Worm (Caenorhabditis elegans) whole organism, L1 larva: ENCODE data around the gene R12B2.8.
A peak's percentile ranks its signal among the peaks of the same experiment; 100 is the strongest.

Experiments
- aly-2 ChIP-seq: fragments of 150-350 bp; optimal IDR thresholded peaks from 2 replicates; lab custom pipeline; 2014; ENCODE audit warnings: missing biosample characterization, missing genetic modification characterization
- ama-1 ChIP-seq: fragments of 150-350 bp; optimal IDR thresholded peaks from 2 replicates; lab custom pipeline; 2014
- blmp-1 ChIP-seq: fragments of 150-350 bp; optimal IDR thresholded peaks from 2 replicates; lab custom pipeline; 2014; ENCODE audit warnings: missing biosample characterization, missing genetic modification characterization
- ceh-63 ChIP-seq: fragments of 200-800 bp; sonication (Bioruptor generic); optimal IDR thresholded peaks from 2 replicates; lab custom pipeline; 2018; ENCODE audit warnings: mild to moderate bottlenecking, missing genetic modification characterization, missing compliant biosample characterization
- ceh-8 ChIP-seq: fragments of 200-800 bp; sonication (Bioruptor generic); optimal IDR thresholded peaks from 2 replicates; lab custom pipeline; 2018; ENCODE audit warnings: mild to moderate bottlenecking, missing genetic modification characterization, moderate library complexity, missing compliant biosample characterization
- ceh-90 ChIP-seq: sonication (generic microtip); optimal IDR thresholded peaks from 2 replicates; lab custom pipeline; 2016; ENCODE audit warnings: missing genetic modification characterization, missing compliant biosample characterization
- ces-1 ChIP-seq: fragments of 150-350 bp; optimal IDR thresholded peaks from 2 replicates; lab custom pipeline; 2014; ENCODE audit warnings: missing biosample characterization, missing genetic modification reagents, missing genetic modification characterization
- dpl-1 ChIP-seq, 3 experiments: fragments of 150-350 bp in 2 of 3; sonication (generic microtip) in 1 of 3; optimal IDR thresholded peaks; 2 replicates each; lab custom pipeline; 2014 to 2017; ENCODE audit warnings: missing biosample characterization in 3 of 3, missing genetic modification characterization in 3 of 3, missing genetic modification reagents in 3 of 3
- efl-1 ChIP-seq, 4 experiments: fragments of 150-350 bp; optimal IDR thresholded peaks in 3 of 4; peaks in 1 of 4; 1 replicate in 1 of 4; 2 replicates in 3 of 4; lab custom pipeline; 2014; ENCODE audit warnings: missing biosample characterization in 2 of 4, missing genetic modification characterization in 2 of 4, missing genetic modification reagents in 2 of 4
- egl-13 ChIP-seq: sonication (generic microtip); optimal IDR thresholded peaks from 2 replicates; lab custom pipeline; 2016; ENCODE audit warnings: missing genotype, missing genetic modification reagents, missing genetic modification characterization, missing compliant biosample characterization
- elt-2 ChIP-seq: sonication (generic microtip); optimal IDR thresholded peaks from 2 replicates; lab custom pipeline; 2016; ENCODE audit warnings: missing genetic modification characterization, mild to moderate bottlenecking, inconsistent platforms, missing compliant biosample characterization, missing genetic modification reagents
- elt-3 ChIP-seq, 6 experiments: fragments of 150-350 bp in 1 of 6; sonication (generic microtip); optimal IDR thresholded peaks; 2 replicates each; lab custom pipeline; 2017 to 2018; ENCODE audit warnings: missing biosample characterization in 6 of 6, missing genetic modification characterization in 6 of 6, inconsistent platforms in 1 of 6
- ets-5 ChIP-seq: fragments of 200-800 bp; sonication (Bioruptor generic); IDR thresholded peaks from 2 replicates; pipeline ENCODE4 v1.3.6; 2022; ENCODE audit warnings: missing genetic modification characterization, missing compliant biosample characterization
- grh-1 ChIP-seq: fragments of 200-800 bp; sonication (Bioruptor generic); IDR thresholded peaks from 2 replicates; pipeline ENCODE4 v1.3.6; 2022; ENCODE audit warnings: missing genetic modification reagents, missing genetic modification characterization, missing compliant biosample characterization
- hlh-17 ChIP-seq: fragments of 200-800 bp; sonication (Bioruptor generic); optimal IDR thresholded peaks from 2 replicates; lab custom pipeline; 2018; ENCODE audit warnings: missing genetic modification characterization, mild to moderate bottlenecking, missing compliant biosample characterization, moderate library complexity, borderline replicate concordance
- hlh-4 ChIP-seq: sonication (generic microtip); optimal IDR thresholded peaks from 2 replicates; lab custom pipeline; 2016; ENCODE audit warnings: mild to moderate bottlenecking, missing genetic modification characterization, missing compliant biosample characterization
- lin-13 ChIP-seq: fragments of 150-350 bp; optimal IDR thresholded peaks from 2 replicates; lab custom pipeline; 2014; ENCODE audit warnings: missing biosample characterization, missing genetic modification reagents, missing genetic modification characterization
- lin-14 ChIP-seq: fragments of 200-800 bp; sonication (Bioruptor generic); optimal IDR thresholded peaks from 2 replicates; lab custom pipeline; 2018; ENCODE audit warnings: mild to moderate bottlenecking, missing genetic modification characterization, moderate library complexity, missing compliant biosample characterization
- lin-35 ChIP-seq, 2 experiments: fragments of 150-350 bp; optimal IDR thresholded peaks; 2 replicates each; lab custom pipeline; 2014; ENCODE audit warnings: missing biosample characterization in 2 of 2, missing genetic modification characterization in 2 of 2, missing genetic modification reagents in 2 of 2
- lin-39 ChIP-seq: fragments of 150-350 bp; optimal IDR thresholded peaks from 2 replicates; lab custom pipeline; 2014; ENCODE audit warnings: missing biosample characterization, missing genetic modification reagents, missing genetic modification characterization
- lir-3 ChIP-seq: sonication (generic microtip); optimal IDR thresholded peaks from 2 replicates; lab custom pipeline; 2016; ENCODE audit warnings: mild to moderate bottlenecking, missing genetic modification characterization, moderate library complexity, missing compliant biosample characterization; ENCODE audit not compliant: poor library complexity
- mdl-1 ChIP-seq, 2 experiments: fragments of 150-350 bp; optimal IDR thresholded peaks; 2 replicates each; lab custom pipeline; 2014 to 2017; ENCODE audit warnings: missing biosample characterization in 2 of 2, missing genetic modification characterization in 2 of 2, inconsistent platforms in 1 of 2
- mep-1 ChIP-seq: fragments of 150-350 bp; optimal IDR thresholded peaks from 2 replicates; lab custom pipeline; 2014; ENCODE audit warnings: missing biosample characterization, missing genetic modification characterization
- nhr-19 ChIP-seq: fragments of 200-800 bp; sonication (Bioruptor generic); conservative IDR thresholded peaks from 2 replicates; pipeline ENCODE4 v1.3.6; 2022; ENCODE audit warnings: missing genetic modification characterization, missing compliant biosample characterization
- nhr-20 ChIP-seq: sonication (generic microtip); optimal IDR thresholded peaks from 2 replicates; lab custom pipeline; 2016; ENCODE audit warnings: mild to moderate bottlenecking, missing genetic modification characterization, missing compliant biosample characterization
- nhr-28 ChIP-seq: fragments of 150-350 bp; optimal IDR thresholded peaks from 2 replicates; lab custom pipeline; 2014; ENCODE audit warnings: missing biosample characterization, missing genetic modification characterization
- nhr-47 ChIP-seq: sonication (generic microtip); optimal IDR thresholded peaks from 2 replicates; lab custom pipeline; 2016; ENCODE audit warnings: mild to moderate bottlenecking, missing genetic modification characterization, moderate library complexity, missing compliant biosample characterization
- nhr-71 ChIP-seq: sonication (generic microtip); optimal IDR thresholded peaks from 2 replicates; lab custom pipeline; 2016; ENCODE audit warnings: mild to moderate bottlenecking, missing genetic modification characterization, moderate library complexity, missing compliant biosample characterization
- nhr-85 ChIP-seq: sonication (generic microtip); peaks from one replicate; lab custom pipeline; 2016; ENCODE audit warnings: missing genetic modification characterization, inconsistent platforms, missing compliant biosample characterization
- nhr-90 ChIP-seq: sonication (generic microtip); optimal IDR thresholded peaks from 2 replicates; lab custom pipeline; 2016; ENCODE audit warnings: mild to moderate bottlenecking, missing genetic modification characterization, missing compliant biosample characterization; ENCODE audit not compliant: poor library complexity
- pag-3 ChIP-seq: sonication (generic microtip); optimal IDR thresholded peaks from 2 replicates; lab custom pipeline; 2017; ENCODE audit warnings: missing genetic modification characterization, mild to moderate bottlenecking, missing compliant biosample characterization, antibody characterized with exemption, borderline replicate concordance; ENCODE audit not compliant: insufficient read depth
- swsn-7 ChIP-seq: sonication (generic microtip); optimal IDR thresholded peaks from 2 replicates; lab custom pipeline; 2016; ENCODE audit warnings: missing genetic modification characterization, missing compliant biosample characterization
- tbx-2 ChIP-seq: sonication (generic microtip); optimal IDR thresholded peaks from 2 replicates; lab custom pipeline; 2016; ENCODE audit warnings: missing genetic modification characterization, missing compliant biosample characterization
- tlp-1 ChIP-seq: fragments of 150-350 bp; optimal IDR thresholded peaks from 2 replicates; lab custom pipeline; 2014; ENCODE audit warnings: missing biosample characterization, missing genetic modification characterization
- unc-130 ChIP-seq: fragments of 150-350 bp; optimal IDR thresholded peaks from 2 replicates; lab custom pipeline; 2017; ENCODE audit warnings: missing biosample characterization, missing genetic modification characterization, inconsistent platforms
- unc-30 ChIP-seq: sonication (generic microtip); optimal IDR thresholded peaks from 2 replicates; lab custom pipeline; 2017; ENCODE audit warnings: missing biosample characterization, missing genetic modification characterization
- unc-62 ChIP-seq: fragments of 150-350 bp; optimal IDR thresholded peaks from 2 replicates; lab custom pipeline; 2014; ENCODE audit warnings: missing biosample characterization, missing genetic modification reagents, missing genetic modification characterization
- xbp-1 ChIP-seq: sonication (generic microtip); optimal IDR thresholded peaks from 2 replicates; lab custom pipeline; 2016; ENCODE audit warnings: missing genetic modification characterization, missing compliant biosample characterization

Gene R12B2.8

ce11 chrIII:5826895-5827437 lies 3.2 kb downstream of the R12B2.8 start:
- TF ChIP-seq hlh-17 (GFP tag; lab: Kevin White, UChicago) = no peak
- TF ChIP-seq ceh-90 (tag; lab: Kevin White, UChicago) = no peak
- TF ChIP-seq unc-30 (tag; lab: Kevin White, UChicago) = no peak
- peak; percentile 5 for TF ChIP-seq nhr-47
- TF ChIP-seq lin-14 (GFP tag; lab: Kevin White, UChicago) = peak; percentile 82
- no peak for TF ChIP-seq mep-1
- peak in 1 of 3 experiments; percentile 20 for TF ChIP-seq dpl-1 (GFP tag; optimal IDR thresholded peaks at IDR 0.05; lab: Kevin White, UChicago)
- no peak for TF ChIP-seq grh-1
- TF ChIP-seq nhr-71 (tag; lab: Kevin White, UChicago) = peak; percentile 19

ce11 chrIII:5828065-5828464 lies 4.3 kb downstream of the R12B2.8 start:
- TF ChIP-seq unc-130 (tag; lab: Kevin White, UChicago) (no peak), lin-39 (tag; lab: Kevin White, UChicago) (no peak), nhr-47 (no peak), unc-62 (GFP tag; lab: Kevin White, UChicago) (no peak), lir-3 (tag; lab: Kevin White, UChicago) (no peak), elt-2 (tag; lab: Kevin White, UChicago) (no peak), ceh-63 (GFP tag; lab: Kevin White, UChicago) (no peak), pag-3 (tag; lab: Kevin White, UChicago) (no peak), blmp-1 (no peak), nhr-71 (tag; lab: Kevin White, UChicago) (no peak), nhr-90 (tag; lab: Kevin White, UChicago) (no peak), xbp-1 (no peak), grh-1 (no peak), ceh-8 (GFP tag; lab: Kevin White, UChicago) (no peak), tlp-1 (no peak), hlh-4 (tag; lab: Kevin White, UChicago) (no peak), nhr-20 (tag; lab: Kevin White, UChicago) (no peak), ces-1 (GFP tag; lab: Kevin White, UChicago) (no peak), mdl-1 (tag; optimal IDR thresholded peaks at IDR 0.05; lab: Kevin White, UChicago) (no peak)

ce11 chrIII:5832442-5832841 lies 8.7 kb downstream of the R12B2.8 start:
- no peak for TF ChIP-seq tbx-2 (tag; lab: Kevin White, UChicago)
- no peak for TF ChIP-seq efl-1 (optimal IDR thresholded peaks at IDR 0.05; lab: Kevin White, UChicago)
- TF ChIP-seq efl-1 (GFP tag; optimal IDR thresholded peaks at IDR 0.05 in 1 of 2; lab: Kevin White, UChicago) = peak in 1 of 2 experiments; percentile 75

- TF ChIP-seq unc-130 (tag; lab: Kevin White, UChicago) (no peak), elt-2 (tag; lab: Kevin White, UChicago) (no peak), ama-1 (lab: Kevin White, UChicago) (no peak), dpl-1 (GFP tag; optimal IDR thresholded peaks at IDR 0.05; lab: Kevin White, UChicago) (no peak), aly-2 (tag; lab: Kevin White, UChicago) (no peak), lin-13 (GFP tag; lab: Kevin White, UChicago) (no peak), unc-30 (tag; lab: Kevin White, UChicago) (no peak), elt-3 (tag; optimal IDR thresholded peaks at IDR 0.05; lab: Kevin White, UChicago) (no peak), ets-5 (GFP tag; lab: Robert Waterston, UW) (no peak), egl-13 (no peak), tbx-2 (tag; lab: Kevin White, UChicago) (no peak), nhr-28 (tag; lab: Kevin White, UChicago) (no peak), nhr-85 (tag; lab: Kevin White, UChicago) (no peak), efl-1 (optimal IDR thresholded peaks at IDR 0.05; lab: Kevin White, UChicago) (no peak), efl-1 (GFP tag; optimal IDR thresholded peaks at IDR 0.05 in 1 of 2; lab: Kevin White, UChicago) (no peak), ces-1 (GFP tag; lab: Kevin White, UChicago) (no peak), swsn-7 (tag; lab: Kevin White, UChicago) (no peak), lin-35 (GFP tag; optimal IDR thresholded peaks at IDR 0.05; lab: Kevin White, UChicago) (no peak), unc-62 (GFP tag; lab: Kevin White, UChicago) (no peak), nhr-19 (no peak), nhr-47 (no peak)
- TF ChIP-seq, all 84 proteins: peak for 0
These were observed 9.7 kb downstream of the R12B2.8 start, which contains the start of the genes R12B2.13 and mdt-15 for ce11 chrIII:5833376-5833775. R12B2.13 (minus strand) TSS chrIII:5833476. mdt-15 (minus strand) TSS chrIII:5833751.
